Worm (Caenorhabditis elegans): Measurements from ENCODE around the gene F47G3.3.

The F47G3.3 gene

DNA sequence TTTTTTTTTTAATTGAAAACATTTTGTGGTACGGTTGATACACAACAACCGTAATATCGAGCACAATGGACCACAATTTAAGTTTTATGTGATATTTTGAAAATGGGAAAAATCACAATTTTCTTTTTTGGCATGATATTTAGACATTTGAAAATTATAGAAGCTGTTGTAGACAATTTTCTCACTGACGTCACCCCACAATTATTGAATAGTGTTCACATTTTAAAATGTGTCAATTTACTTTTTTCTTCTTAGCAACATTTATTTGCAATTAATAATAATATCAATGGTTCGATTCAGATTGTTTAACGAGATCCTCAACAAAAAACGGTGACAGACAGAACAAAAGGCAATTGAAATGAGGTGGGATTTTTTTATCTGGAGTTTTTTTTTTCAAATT is 40.4 kb upstream of the F47G3.3 start, which contains the start of gene T01B6.1:
Gene T01B6.1, plus strand, starts transcription at position 301 of the 400 bp plus-strand sequence.
- TF ChIP-seq zip-11 (GFP tag; IDR thresholded peaks at IDR 0.05) (no peak), F10B5.3 (tag; optimal IDR thresholded peaks at IDR 0.05) (no peak), unc-62 (GFP tag; optimal IDR thresholded peaks at IDR 0.05 in 1 of 2) (peak in 1 of 2 experiments; percentile 11), unc-62 (tag; optimal IDR thresholded peaks at IDR 0.05) (no peak)

DNA sequence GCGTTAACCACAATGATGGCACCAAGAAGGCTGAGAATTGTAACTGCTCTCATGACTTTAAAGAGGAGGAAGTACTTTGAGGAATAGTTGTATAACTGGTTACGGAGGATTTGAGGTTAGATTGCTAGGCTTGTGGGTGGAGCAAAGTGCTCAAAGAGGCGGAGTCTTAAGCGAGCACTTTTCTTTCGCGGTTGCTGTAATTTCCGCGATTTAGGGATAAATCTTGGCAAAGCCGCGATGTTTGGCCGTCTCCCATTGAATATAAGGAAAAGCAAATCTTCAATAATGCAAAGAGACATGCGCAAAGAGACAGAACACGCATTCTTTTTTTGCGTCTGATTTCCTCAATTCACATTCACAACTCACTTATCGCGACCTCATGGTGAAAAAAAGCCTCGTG is 37.6 kb upstream of the F47G3.3 start, which contains the start of gene nlp-45:
Gene nlp-45, minus strand, starts transcription at position 101 of the 400 bp plus-strand sequence.
- TF ChIP-seq ceh-44 (GFP tag; IDR thresholded peaks at IDR 0.05), result no peak
- TF ChIP-seq F44E2.7 (GFP tag; IDR thresholded peaks at IDR 0.05), result no peak
- TF ChIP-seq aly-2 (tag; optimal IDR thresholded peaks at IDR 0.05), result no peak
- TF ChIP-seq sdz-12 (GFP tag; optimal IDR thresholded peaks at IDR 0.05), result no peak
- TF ChIP-seq ZK546.5 (tag; optimal IDR thresholded peaks at IDR 0.05), result no peak
- no peak for TF ChIP-seq jun-1 (tag; optimal IDR thresholded peaks at IDR 0.05)
- no peak for TF ChIP-seq lim-7 (GFP tag; IDR thresholded peaks at IDR 0.05)
- TF ChIP-seq nhr-41 (GFP tag; IDR thresholded peaks at IDR 0.05), result no peak
- no peak for TF ChIP-seq mdt-29 (GFP tag; IDR thresholded peaks at IDR 0.05)
- TF ChIP-seq vab-7 (GFP tag; IDR thresholded peaks at IDR 0.05), result no peak
- TF ChIP-seq lin-15B (tag; optimal IDR thresholded peaks at IDR 0.05), result no peak
- no peak for TF ChIP-seq dmd-6 (GFP tag; IDR thresholded peaks at IDR 0.05)
- no peak for TF ChIP-seq daf-12 (tag; optimal IDR thresholded peaks at IDR 0.05)
- no peak for TF ChIP-seq tag-97 (GFP tag; IDR thresholded peaks at IDR 0.05)
- no peak for TF ChIP-seq unc-39 (tag; optimal IDR thresholded peaks at IDR 0.05)
- no peak for TF ChIP-seq fkh-10 (GFP tag; optimal IDR thresholded peaks at IDR 0.05)
- no peak for TF ChIP-seq fos-1 (tag; optimal IDR thresholded peaks at IDR 0.05)
- TF ChIP-seq nhr-48 (tag; optimal IDR thresholded peaks at IDR 0.05), result no peak
- TF ChIP-seq Y5F2A.4 (GFP tag; optimal IDR thresholded peaks at IDR 0.05), result no peak
- no peak for TF ChIP-seq unc-130 (GFP tag; optimal IDR thresholded peaks at IDR 0.05)

DNA sequence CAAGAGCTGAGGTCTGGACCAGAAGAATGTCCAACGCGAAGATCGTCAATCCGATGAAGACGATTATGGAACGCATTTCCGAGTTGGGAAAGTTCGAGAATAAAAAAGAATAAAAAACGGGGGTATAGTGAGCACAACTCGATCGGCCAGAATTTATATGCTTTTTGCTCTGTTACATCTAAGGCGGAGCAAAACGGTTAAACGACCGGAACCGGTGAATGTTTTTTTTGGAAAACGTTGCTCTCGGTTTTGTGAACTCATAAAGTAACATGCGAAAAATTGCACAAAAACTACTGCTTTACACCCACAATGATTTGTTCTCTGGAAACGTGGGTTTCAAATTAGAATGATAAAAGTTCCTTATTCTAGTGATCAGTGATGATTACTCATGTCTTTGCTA is 33.8 kb upstream of the F47G3.3 start, which contains the start of gene nlp-22:
Gene nlp-22, minus strand, starts transcription at position 101 of the 400 bp plus-strand sequence.
- TF ChIP-seq lsy-2 (tag; optimal IDR thresholded peaks at IDR 0.05) (no peak), arid-1 (GFP tag; conservative IDR thresholded peaks at IDR 0.05) (no peak), Y105C5A.15 (GFP tag; IDR thresholded peaks at IDR 0.05) (no peak), saeg-2 (GFP tag; IDR thresholded peaks at IDR 0.05) (no peak), set-16 (GFP tag; IDR thresholded peaks at IDR 0.05) (no peak), Y75B8A.6 (GFP tag; IDR thresholded peaks at IDR 0.05) (no peak), fkh-10 (GFP tag; optimal IDR thresholded peaks at IDR 0.05) (no peak), pqm-1 (tag; optimal IDR thresholded peaks at IDR 0.05) (no peak), ZK337.2 (GFP tag; IDR thresholded peaks at IDR 0.05) (no peak), nhr-77 (tag; optimal IDR thresholded peaks at IDR 0.05) (no peak), madf-9 (GFP tag; conservative IDR thresholded peaks at IDR 0.05) (no peak), ceh-82 (tag; optimal IDR thresholded peaks at IDR 0.05) (no peak), lin-38 (GFP tag; IDR thresholded peaks at IDR 0.05) (no peak), attf-4 (tag; optimal IDR thresholded peaks at IDR 0.05) (no peak), ztf-7 (tag; optimal IDR thresholded peaks at IDR 0.05) (no peak), madf-5 (GFP tag; IDR thresholded peaks at IDR 0.05) (no peak)

DNA sequence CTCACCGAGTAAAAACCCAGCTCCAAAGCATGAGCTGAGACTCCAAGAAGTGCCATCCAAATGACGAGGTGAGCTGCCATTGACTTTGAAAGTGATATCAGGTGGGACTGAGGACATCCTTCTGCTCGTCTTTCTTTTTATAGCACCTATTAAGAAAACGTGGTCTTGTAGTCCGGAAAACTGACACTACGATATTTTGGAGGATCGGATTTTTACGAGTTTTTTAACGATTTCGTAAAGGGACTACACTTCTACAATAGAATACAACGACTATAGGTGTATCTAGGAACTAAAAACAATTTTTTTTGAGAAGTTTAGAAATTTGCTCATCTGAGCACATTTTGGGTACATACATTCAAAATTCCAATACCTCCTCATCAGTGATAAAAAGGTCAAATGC is 32.9 kb upstream of the F47G3.3 start, which contains the start of gene nlp-23:
Gene nlp-23, minus strand, starts transcription at position 101 of the 400 bp plus-strand sequence.
- TF ChIP-seq cey-2 (tag; optimal IDR thresholded peaks at IDR 0.05; ENCODE audit: borderline replicate concordance, insufficient read depth) (no peak), nhr-11 (tag; optimal IDR thresholded peaks at IDR 0.05) (no peak), attf-4 (tag; optimal IDR thresholded peaks at IDR 0.05) (no peak), lin-39 (tag; optimal IDR thresholded peaks at IDR 0.05) (no peak), set-16 (GFP tag; IDR thresholded peaks at IDR 0.05) (no peak), madf-9 (GFP tag; conservative IDR thresholded peaks at IDR 0.05) (no peak), nhr-237 (tag; optimal IDR thresholded peaks at IDR 0.05) (no peak), fkh-10 (GFP tag; optimal IDR thresholded peaks at IDR 0.05) (no peak), nhr-6 (tag; optimal IDR thresholded peaks at IDR 0.05) (no peak), zip-11 (GFP tag; IDR thresholded peaks at IDR 0.05) (no peak), ZK546.5 (tag; optimal IDR thresholded peaks at IDR 0.05) (no peak), lsy-2 (tag; optimal IDR thresholded peaks at IDR 0.05) (no peak), arid-1 (GFP tag; conservative IDR thresholded peaks at IDR 0.05) (no peak), F10B5.3 (tag; optimal IDR thresholded peaks at IDR 0.05) (no peak), pqm-1 (tag; optimal IDR thresholded peaks at IDR 0.05) (no peak)
